Worm (Caenorhabditis elegans) whole organism, L2 larva: ENCODE data around the gene hot-1.

ENCODE experiments used
- aly-2 ChIP-seq: fragments of 150-350 bp; optimal IDR thresholded peaks from 2 replicates; lab custom pipeline; 2014; ENCODE audit warnings: missing biosample characterization, missing genetic modification characterization
- unc-62 ChIP-seq: fragments of 150-350 bp; optimal IDR thresholded peaks from 2 replicates; lab custom pipeline; 2014; ENCODE audit warnings: missing biosample characterization, missing genetic modification reagents, missing genetic modification characterization

ce11 chrV:14599972-14600371 lies 21.0 kb upstream of the hot-1 start, which contains the start of gene glb-22:
- TF ChIP-seq unc-62 (GFP tag; lab: Kevin White, UChicago) (no peak), aly-2 (tag; lab: Kevin White, UChicago) (no peak)
